Fruit fly (Drosophila melanogaster) whole organism, embryonic: ENCODE results near the gene neur.

ENCODE experiments used
- Antp ChIP-seq: fragments of 200-800 bp; sonication (Bioruptor generic); optimal IDR thresholded peaks from 3 replicates; lab custom pipeline; 2016; ENCODE audit warnings: missing biosample characterization, missing genetic modification characterization
- CG10147 ChIP-seq: fragments of 200-800 bp; sonication (Bioruptor generic); optimal IDR thresholded peaks from 2 replicates; lab custom pipeline; 2019; ENCODE audit warnings: missing biosample characterization, mild to moderate bottlenecking, missing genetic modification characterization, moderate library complexity
- CG10209 ChIP-seq: fragments of 200-800 bp; sonication (Bioruptor generic); optimal IDR thresholded peaks from 3 replicates; lab custom pipeline; 2017; ENCODE audit warnings: missing biosample characterization, mild to moderate bottlenecking, missing genetic modification characterization, missing genetic modification reagents
- CG10543 ChIP-seq: fragments of 200-800 bp; sonication (Bioruptor generic); optimal IDR thresholded peaks from 3 replicates; lab custom pipeline; 2017; ENCODE audit warnings: missing biosample characterization, mild to moderate bottlenecking, missing genetic modification characterization, moderate library complexity
- CG11398 ChIP-seq: fragments of 200-800 bp; sonication (Bioruptor generic); optimal IDR thresholded peaks from 2 replicates; lab custom pipeline; 2016; ENCODE audit warnings: missing biosample characterization, missing genetic modification characterization
- CG12299 ChIP-seq: fragments of 200-800 bp; sonication (Bioruptor generic); optimal IDR thresholded peaks from 2 replicates; lab custom pipeline; 2018; ENCODE audit warnings: missing biosample characterization, mild to moderate bottlenecking, missing genetic modification characterization
- CG13296 ChIP-seq: fragments of 200-800 bp; sonication (Bioruptor generic); optimal IDR thresholded peaks from 3 replicates; lab custom pipeline; 2018; ENCODE audit warnings: missing biosample characterization, mild to moderate bottlenecking, missing genetic modification characterization
- CG13424 ChIP-seq: fragments of 200-800 bp; sonication (Bioruptor generic); optimal IDR thresholded peaks from 2 replicates; lab custom pipeline; 2019; ENCODE audit warnings: missing biosample characterization, mild to moderate bottlenecking, missing genetic modification characterization, moderate library complexity
- CG1647 ChIP-seq: fragments of 200-800 bp; sonication (Bioruptor generic); optimal IDR thresholded peaks from 3 replicates; lab custom pipeline; 2016; ENCODE audit warnings: missing biosample characterization, missing genetic modification characterization
- CG17385 ChIP-seq: fragments of 200-800 bp; sonication (Bioruptor generic); optimal IDR thresholded peaks from 3 replicates; lab custom pipeline; 2018; ENCODE audit warnings: missing biosample characterization, mild to moderate bottlenecking, missing genetic modification characterization
- CG1832 ChIP-seq: fragments of 200-800 bp; sonication (Bioruptor generic); optimal IDR thresholded peaks from 2 replicates; lab custom pipeline; 2017; ENCODE audit warnings: missing biosample characterization, mild to moderate bottlenecking, missing genetic modification characterization, inconsistent platforms
- CG2202 ChIP-seq: fragments of 200-800 bp; sonication (Bioruptor generic); optimal IDR thresholded peaks from 2 replicates; lab custom pipeline; 2018; ENCODE audit warnings: missing biosample characterization, mild to moderate bottlenecking, missing genetic modification characterization
- CG30020 ChIP-seq: fragments of 200-800 bp; optimal IDR thresholded peaks from 2 replicates; lab custom pipeline; 2019; ENCODE audit warnings: missing biosample characterization, mild to moderate bottlenecking, missing genetic modification characterization, moderate library complexity
- CG4404 ChIP-seq: fragments of 200-800 bp; sonication (Bioruptor generic); IDR thresholded peaks from 2 replicates; pipeline ENCODE4 v1.3.6; 2022; ENCODE audit warnings: missing biosample characterization, missing genetic modification characterization
- CG4617 ChIP-seq: fragments of 200-800 bp; sonication (Bioruptor generic); optimal IDR thresholded peaks from 3 replicates; lab custom pipeline; 2016; ENCODE audit warnings: missing biosample characterization, missing genetic modification characterization, borderline replicate concordance
- CG4707 ChIP-seq: fragments of 200-800 bp; sonication (Bioruptor generic); optimal IDR thresholded peaks from 2 replicates; lab custom pipeline; 2018; ENCODE audit warnings: missing biosample characterization, mild to moderate bottlenecking, missing genetic modification characterization, moderate library complexity
- CG6683 ChIP-seq: fragments of 200-800 bp; sonication (Bioruptor generic); optimal IDR thresholded peaks from 2 replicates; lab custom pipeline; 2017; ENCODE audit warnings: missing biosample characterization, mild to moderate bottlenecking, missing genetic modification characterization, missing genetic modification reagents
- CG7357 ChIP-seq: fragments of 200-800 bp; sonication (Bioruptor generic); IDR thresholded peaks from 3 replicates; pipeline ENCODE4 v1.3.6; 2022; ENCODE audit warnings: missing biosample characterization, missing genetic modification characterization
- CG8359 ChIP-seq: fragments of 200-800 bp; sonication (Bioruptor generic); optimal IDR thresholded peaks from 2 replicates; lab custom pipeline; 2017; ENCODE audit warnings: missing biosample characterization, mild to moderate bottlenecking, missing genetic modification characterization, borderline replicate concordance
- CG9797 ChIP-seq: fragments of 200-800 bp; sonication (Bioruptor generic); optimal IDR thresholded peaks from 3 replicates; lab custom pipeline; 2018; ENCODE audit warnings: missing biosample characterization, mild to moderate bottlenecking, missing genetic modification characterization
- CHES-1-like ChIP-seq: fragments of 200-800 bp; sonication (Bioruptor generic); optimal IDR thresholded peaks from 2 replicates; lab custom pipeline; 2016; ENCODE audit warnings: missing biosample characterization, missing genetic modification characterization
- H2.0 ChIP-seq: fragments of 200-800 bp; sonication (Bioruptor generic); IDR thresholded peaks from 2 replicates; pipeline ENCODE4 v1.3.6; 2022; ENCODE audit warnings: missing biosample characterization, missing genetic modification characterization
- HLH4C ChIP-seq: fragments of 200-800 bp; sonication (Bioruptor generic); IDR thresholded peaks from 3 replicates; pipeline ENCODE4 v1.3.6; 2022; ENCODE audit warnings: missing biosample characterization, missing genetic modification characterization; ENCODE audit not compliant: partially characterized antibody
- Meics ChIP-seq: fragments of 200-800 bp; sonication (Bioruptor generic); optimal IDR thresholded peaks from 2 replicates; lab custom pipeline; 2017; ENCODE audit warnings: missing biosample characterization, mild to moderate bottlenecking, missing genetic modification characterization
- Rx ChIP-seq: fragments of 200-800 bp; sonication (Bioruptor generic); IDR thresholded peaks from 2 replicates; pipeline ENCODE4 v1.3.6; 2022; ENCODE audit warnings: missing biosample characterization, missing genetic modification characterization
- Sox100B ChIP-seq: fragments of 200-800 bp; sonication (Bioruptor generic); optimal IDR thresholded peaks from 3 replicates; lab custom pipeline; 2018; ENCODE audit warnings: missing biosample characterization, mild to moderate bottlenecking, missing genetic modification characterization
- TFAM ChIP-seq: fragments of 200-800 bp; sonication (Bioruptor generic); optimal IDR thresholded peaks from 2 replicates; lab custom pipeline; 2017; ENCODE audit warnings: missing biosample characterization, missing genetic modification characterization, inconsistent platforms
- bsh ChIP-seq, 2 experiments: fragments of 200-800 bp; sonication (Bioruptor generic); optimal IDR thresholded peaks; 2 replicates each; lab custom pipeline; 2017 to 2018; ENCODE audit warnings: mild to moderate bottlenecking in 2 of 2, missing biosample characterization in 2 of 2, missing genetic modification characterization in 2 of 2, moderate library complexity in 1 of 2
- caup ChIP-seq: fragments of 200-800 bp; sonication (Bioruptor generic); optimal IDR thresholded peaks from 3 replicates; lab custom pipeline; 2017; ENCODE audit warnings: missing biosample characterization, mild to moderate bottlenecking, missing genetic modification characterization, moderate library complexity; ENCODE audit not compliant: severe bottlenecking
- disco-r ChIP-seq: fragments of 200-800 bp; sonication (Bioruptor generic); optimal IDR thresholded peaks from 2 replicates; lab custom pipeline; 2016; ENCODE audit warnings: missing biosample characterization, missing genetic modification characterization
- dpn ChIP-seq, 2 experiments: fragments of 200-800 bp; sonication (Bioruptor generic); optimal IDR thresholded peaks; 3 replicates each; lab custom pipeline; 2016; ENCODE audit warnings: missing biosample characterization in 2 of 2, missing genetic modification characterization in 2 of 2
- ewg ChIP-seq: fragments of 200-800 bp; sonication (Bioruptor generic); optimal IDR thresholded peaks from 3 replicates; lab custom pipeline; 2017; ENCODE audit warnings: mild to moderate bottlenecking, missing biosample characterization, missing genetic modification reagents, missing genetic modification characterization
- gfzf ChIP-seq: fragments of 200-800 bp; sonication (Bioruptor generic); optimal IDR thresholded peaks from 2 replicates; lab custom pipeline; 2016; ENCODE audit warnings: missing biosample characterization, mild to moderate bottlenecking, missing genetic modification characterization, moderate library complexity
- ham ChIP-seq: fragments of 200-800 bp; sonication (Bioruptor generic); IDR thresholded peaks from 2 replicates; pipeline ENCODE4 v1.3.6; 2022; ENCODE audit warnings: missing biosample characterization, missing genetic modification characterization
- lbe ChIP-seq: fragments of 200-800 bp; sonication (Bioruptor generic); optimal IDR thresholded peaks from 2 replicates; lab custom pipeline; 2016; ENCODE audit warnings: missing biosample characterization, mild to moderate bottlenecking, missing genetic modification characterization
- onecut ChIP-seq: fragments of 200-800 bp; sonication (Bioruptor generic); IDR thresholded peaks from 2 replicates; pipeline ENCODE4 v1.3.6; 2022; ENCODE audit warnings: missing biosample characterization, missing genetic modification characterization
- pita ChIP-seq: fragments of 200-800 bp; sonication (Bioruptor generic); optimal IDR thresholded peaks from 2 replicates; lab custom pipeline; 2017; ENCODE audit warnings: missing biosample characterization, mild to moderate bottlenecking, missing genetic modification characterization
- run ChIP-seq: fragments of 200-800 bp; sonication (Bioruptor generic); optimal IDR thresholded peaks from 3 replicates; lab custom pipeline; 2018; ENCODE audit warnings: missing biosample characterization, mild to moderate bottlenecking, missing genetic modification characterization
- sens-2 ChIP-seq: fragments of 200-800 bp; sonication (Bioruptor generic); IDR thresholded peaks from 2 replicates; pipeline ENCODE4 v1.3.6; 2022; ENCODE audit warnings: missing biosample characterization, missing genetic modification characterization
- sim ChIP-seq: fragments of 200-800 bp; sonication (Bioruptor generic); IDR thresholded peaks from 2 replicates; pipeline ENCODE4 v1.3.6; 2022; ENCODE audit warnings: missing biosample characterization, missing genetic modification characterization
- sima ChIP-seq: fragments of 200-800 bp; sonication (Bioruptor generic); optimal IDR thresholded peaks from 2 replicates; lab custom pipeline; 2016; ENCODE audit warnings: missing biosample characterization, missing genetic modification characterization
- sna ChIP-seq: fragments of 200-800 bp; sonication (Bioruptor generic); IDR thresholded peaks from 2 replicates; pipeline ENCODE4 v1.3.6; 2022; ENCODE audit warnings: missing biosample characterization, missing genetic modification characterization; ENCODE audit not compliant: partially characterized antibody
- sr ChIP-seq: fragments of 200-800 bp; sonication (Bioruptor generic); IDR thresholded peaks from 3 replicates; pipeline ENCODE4 v1.3.6; 2022; ENCODE audit warnings: missing biosample characterization, missing genetic modification characterization
- toy ChIP-seq: fragments of 200-800 bp; sonication (Bioruptor generic); IDR thresholded peaks from 2 replicates; pipeline ENCODE4 v1.3.6; 2022; ENCODE audit warnings: missing biosample characterization, missing genetic modification characterization
- trem ChIP-seq: fragments of 200-800 bp; optimal IDR thresholded peaks from 3 replicates; lab custom pipeline; 2019; ENCODE audit warnings: missing biosample characterization, mild to moderate bottlenecking, missing genetic modification characterization, moderate library complexity
- vfl ChIP-seq: fragments of 200-800 bp; sonication (Bioruptor generic); optimal IDR thresholded peaks from 2 replicates; lab custom pipeline; 2016; ENCODE audit warnings: missing biosample characterization, missing genetic modification characterization
- yki ChIP-seq: fragments of >200 bp; optimal IDR thresholded peaks from 3 replicates; lab custom pipeline; 2018
- zen2 ChIP-seq: fragments of 200-800 bp; sonication (Bioruptor generic); IDR thresholded peaks from 3 replicates; pipeline ENCODE4 v1.3.6; 2022; ENCODE audit warnings: missing biosample characterization, missing genetic modification characterization; ENCODE audit not compliant: partially characterized antibody

neur gene

DNA sequence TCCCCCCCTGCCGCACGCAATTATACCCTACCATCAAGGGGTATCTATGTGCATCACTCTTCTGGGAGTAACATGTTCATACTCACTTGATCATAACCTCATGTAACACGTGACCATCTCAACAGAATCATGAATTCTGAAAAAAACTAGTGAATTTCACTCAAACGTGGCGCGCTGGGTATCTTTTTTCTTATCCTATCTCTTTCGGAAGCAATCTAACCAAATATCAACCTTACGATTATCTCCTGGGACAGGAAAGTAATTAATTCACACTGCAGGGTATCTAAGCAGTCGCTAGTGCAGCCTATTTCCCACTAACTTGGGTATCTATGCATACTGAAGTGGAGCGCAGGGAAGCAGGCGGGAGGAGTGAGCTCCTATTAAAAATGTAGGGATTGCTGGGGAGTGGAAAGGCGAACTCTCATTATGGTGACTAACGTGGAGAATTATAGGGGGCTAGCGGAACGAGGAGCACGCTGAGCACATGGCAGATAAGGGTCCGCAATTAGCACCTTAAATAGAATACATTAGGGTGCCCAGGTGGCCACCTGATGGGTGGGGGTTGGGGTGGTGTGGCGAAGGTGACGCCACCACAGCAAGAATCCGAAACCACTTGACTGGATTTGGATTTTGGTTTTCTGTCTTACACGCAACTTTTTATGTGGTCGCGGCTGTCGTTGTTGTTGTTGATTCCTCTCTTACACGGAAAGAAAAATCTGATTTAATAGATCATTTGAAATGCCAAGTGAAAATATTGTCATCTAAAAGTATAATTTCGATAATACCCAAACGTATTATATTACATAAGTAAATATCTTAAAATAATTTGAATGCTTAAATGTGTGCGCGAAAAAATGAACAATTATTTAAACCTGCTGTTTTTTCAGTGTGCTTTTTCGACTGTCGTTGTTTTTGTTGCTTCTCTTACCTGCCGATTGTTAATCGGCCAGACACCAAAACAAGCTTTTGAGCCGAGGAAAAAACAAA lies 16.1 kb upstream of the neur start (continued):
- no peak for TF ChIP-seq CG4404 (GFP tag; lab: Robert Waterston, UW)
- no peak for TF ChIP-seq sr (GFP tag; lab: Robert Waterston, UW)
- TF ChIP-seq CG2202 (tag; lab: Kevin White, UChicago) = peak; percentile 85
- TF ChIP-seq lbe (GFP tag; lab: Kevin White, UChicago) = peak; percentile 96
- TF ChIP-seq Antp (GFP tag; lab: Kevin White, UChicago) = peak; percentile 66
- no peak for TF ChIP-seq gfzf (GFP tag; lab: Kevin White, UChicago)
- peak; percentile 55 to 96 for TF ChIP-seq bsh (GFP tag; optimal IDR thresholded peaks at IDR 0.05; lab: Kevin White, UChicago)
- peak; percentile 72 for TF ChIP-seq ewg (GFP tag; lab: Kevin White, UChicago)
- no peak for TF ChIP-seq zen2
- peak; percentile 77 for TF ChIP-seq sima (GFP tag; lab: Kevin White, UChicago)
- no peak for TF ChIP-seq yki (lab: Kevin White, UChicago)
- peak; percentile 81 for TF ChIP-seq onecut (GFP tag; lab: Robert Waterston, UW)
- peak; percentile 4 for TF ChIP-seq CG11398 (GFP tag; lab: Kevin White, UChicago)
- TF ChIP-seq dpn (GFP tag; optimal IDR thresholded peaks at IDR 0.05; lab: Kevin White, UChicago) = peak; percentile 85 to 92
- no peak for TF ChIP-seq H2.0 (GFP tag; lab: Robert Waterston, UW)
- no peak for TF ChIP-seq sens-2
- TF ChIP-seq Sox100B (GFP tag; lab: Kevin White, UChicago) = peak; percentile 91
- peak; percentile 66 for TF ChIP-seq CG4617 (GFP tag; lab: Kevin White, UChicago)
- peak; percentile 37 for TF ChIP-seq CG10543
- peak; percentile 67 for TF ChIP-seq disco-r
- TF ChIP-seq toy (GFP tag; lab: Robert Waterston, UW) = no peak
- TF ChIP-seq CG7357 (GFP tag; lab: Robert Waterston, UW) = peak; percentile 82
- TF ChIP-seq CG1832 = no peak
- TF ChIP-seq run (tag; lab: Kevin White, UChicago) = peak; percentile 90
- TF ChIP-seq CG6683 (GFP tag; lab: Kevin White, UChicago) = peak; percentile 88
- TF ChIP-seq CG30020 = peak; percentile 52
- no peak for TF ChIP-seq HLH4C (GFP tag; lab: Robert Waterston, UW)
- peak; percentile 34 for TF ChIP-seq TFAM (GFP tag; lab: Kevin White, UChicago)
- TF ChIP-seq Rx (GFP tag; lab: Robert Waterston, UW) = no peak
- TF ChIP-seq Meics (GFP tag; lab: Kevin White, UChicago) = peak; percentile 96
- peak; percentile 91 for TF ChIP-seq CG10209 (GFP tag; lab: Kevin White, UChicago)
- peak; percentile 94 for TF ChIP-seq CG13424 (tag; lab: Kevin White, UChicago)
- TF ChIP-seq CG17385 = peak; percentile 91
- TF ChIP-seq CG13296 (GFP tag; lab: Kevin White, UChicago) = peak; percentile 93
- peak; percentile 68 for TF ChIP-seq CHES-1-like (GFP tag; lab: Kevin White, UChicago)
- TF ChIP-seq CG10147 (GFP tag; lab: Kevin White, UChicago) = peak; percentile 96
- peak; percentile 86 for TF ChIP-seq CG8359 (GFP tag; lab: Kevin White, UChicago)
- TF ChIP-seq CG1647 (GFP tag; lab: Kevin White, UChicago) = peak; percentile 31
- peak; percentile 93 for TF ChIP-seq CG12299 (tag; lab: Kevin White, UChicago)
- peak; percentile 84 for TF ChIP-seq CG4707 (GFP tag; lab: Kevin White, UChicago)
- no peak for TF ChIP-seq sna (GFP tag; lab: Robert Waterston, UW)
- TF ChIP-seq sim (GFP tag; lab: Robert Waterston, UW) = no peak
- TF ChIP-seq ham (GFP tag; lab: Robert Waterston, UW) = no peak
- TF ChIP-seq trem (tag; lab: Kevin White, UChicago) = peak; percentile 90
- peak; percentile 66 for TF ChIP-seq vfl
- no peak for TF ChIP-seq pita (GFP tag; lab: Kevin White, UChicago)
- TF ChIP-seq caup (GFP tag; lab: Kevin White, UChicago) = peak; percentile 95
- peak; percentile 11 for TF ChIP-seq CG9797
